Worm (Caenorhabditis elegans) whole organism, L4/young adult: ENCODE data around the gene F56D5.3.

Source experiments
- W03F9.2 ChIP-seq: fragments of 150-350 bp; optimal IDR thresholded peaks from 2 replicates; lab custom pipeline; 2014; ENCODE audit warnings: missing biosample characterization, missing genetic modification characterization
- dao-5 ChIP-seq: sonication (generic microtip); optimal IDR thresholded peaks from 2 replicates; lab custom pipeline; 2016; ENCODE audit warnings: missing genotype, missing genetic modification characterization, moderate library complexity, missing compliant biosample characterization
- him-1 ChIP-seq: sonication (generic microtip); optimal IDR thresholded peaks from 2 replicates; lab custom pipeline; 2016; ENCODE audit warnings: missing genotype, missing genetic modification reagents, missing genetic modification characterization, missing compliant biosample characterization

- TF ChIP-seq W03F9.2 (tag; lab: Kevin White, UChicago): no peak
- no peak for TF ChIP-seq dao-5 (tag; lab: Kevin White, UChicago)
- TF ChIP-seq him-1 (tag; lab: Kevin White, UChicago): no peak
Measured at ce11 chrIV:9438753-9439152, 41.4 kb downstream of the F56D5.3 start.
